Worm (Caenorhabditis elegans) whole organism, late embryonic: ENCODE results near the gene ceh-91.

Experiments
- C08G9.2 ChIP-seq: sonication (generic microtip); optimal IDR thresholded peaks from 2 replicates; lab custom pipeline; 2016; ENCODE audit warnings: mild to moderate bottlenecking, missing genetic modification characterization, moderate library complexity, missing compliant biosample characterization
- K02D7.2 ChIP-seq: sonication (generic microtip); optimal IDR thresholded peaks from 2 replicates; lab custom pipeline; 2017; ENCODE audit warnings: mild to moderate bottlenecking, missing genetic modification characterization, missing compliant biosample characterization
- ceh-19 ChIP-seq: fragments of 200-800 bp; sonication (Bioruptor generic); optimal IDR thresholded peaks from 2 replicates; lab custom pipeline; 2018; ENCODE audit warnings: mild to moderate bottlenecking, missing genetic modification characterization, missing compliant biosample characterization
- ceh-30 ChIP-seq: fragments of 150-350 bp; optimal IDR thresholded peaks from 2 replicates; lab custom pipeline; 2014; ENCODE audit warnings: missing biosample characterization, missing genetic modification characterization
- ceh-31 ChIP-seq: sonication (generic microtip); optimal IDR thresholded peaks from 2 replicates; lab custom pipeline; 2016; ENCODE audit warnings: missing genetic modification characterization, missing compliant biosample characterization
- ceh-34 ChIP-seq: sonication (generic microtip); optimal IDR thresholded peaks from 2 replicates; lab custom pipeline; 2016; ENCODE audit warnings: mild to moderate bottlenecking, missing genetic modification characterization, missing compliant biosample characterization
- ceh-48 ChIP-seq: sonication (generic microtip); optimal IDR thresholded peaks from 2 replicates; lab custom pipeline; 2016; ENCODE audit warnings: missing genetic modification characterization, inconsistent platforms, missing compliant biosample characterization
- ceh-6 ChIP-seq: fragments of 200-800 bp; sonication (Bioruptor generic); optimal IDR thresholded peaks from 2 replicates; lab custom pipeline; 2018; ENCODE audit warnings: mild to moderate bottlenecking, missing genetic modification characterization, missing compliant biosample characterization
- ceh-9 ChIP-seq: sonication (generic microtip); optimal IDR thresholded peaks from 2 replicates; lab custom pipeline; 2016; ENCODE audit warnings: mild to moderate bottlenecking, missing genetic modification characterization, inconsistent platforms, missing compliant biosample characterization
- che-1 ChIP-seq: sonication (generic microtip); optimal IDR thresholded peaks from 2 replicates; lab custom pipeline; 2016; ENCODE audit warnings: mild to moderate bottlenecking, missing genetic modification characterization, missing compliant biosample characterization
- dve-1 ChIP-seq: sonication (generic microtip); optimal IDR thresholded peaks from 2 replicates; lab custom pipeline; 2017; ENCODE audit warnings: antibody characterized with exemption, mild to moderate bottlenecking, missing genetic modification characterization, missing compliant biosample characterization
- fkh-6 ChIP-seq: sonication (generic microtip); optimal IDR thresholded peaks from 2 replicates; lab custom pipeline; 2016; ENCODE audit warnings: missing genetic modification characterization, missing compliant biosample characterization
- gmeb-2 ChIP-seq: sonication (generic microtip); optimal IDR thresholded peaks from 2 replicates; lab custom pipeline; 2016; ENCODE audit warnings: missing genetic modification characterization, inconsistent platforms, missing compliant biosample characterization
- hlh-13 ChIP-seq: fragments of 200-800 bp; sonication (Bioruptor generic); optimal IDR thresholded peaks from 2 replicates; lab custom pipeline; 2018; ENCODE audit warnings: mild to moderate bottlenecking, missing genetic modification characterization, missing compliant biosample characterization
- hlh-15 ChIP-seq: sonication (generic microtip); optimal IDR thresholded peaks from 2 replicates; lab custom pipeline; 2016; ENCODE audit warnings: missing genetic modification characterization, missing compliant biosample characterization
- hlh-30 ChIP-seq: sonication (generic microtip); optimal IDR thresholded peaks from 2 replicates; lab custom pipeline; 2017; ENCODE audit warnings: antibody characterized with exemption, missing genetic modification characterization, missing compliant biosample characterization; ENCODE audit not compliant: insufficient read depth
- lim-6 ChIP-seq: sonication (generic microtip); optimal IDR thresholded peaks from 2 replicates; lab custom pipeline; 2016; ENCODE audit warnings: missing genetic modification characterization, missing compliant biosample characterization
- nhr-11 ChIP-seq: fragments of 150-350 bp; optimal IDR thresholded peaks from 2 replicates; lab custom pipeline; 2014; ENCODE audit warnings: missing biosample characterization, missing genetic modification characterization
- nhr-232 ChIP-seq: sonication (generic microtip); optimal IDR thresholded peaks from 2 replicates; lab custom pipeline; 2016; ENCODE audit warnings: missing genetic modification characterization, missing compliant biosample characterization
- odd-2 ChIP-seq: sonication (generic microtip); optimal IDR thresholded peaks from 2 replicates; lab custom pipeline; 2017; ENCODE audit warnings: antibody characterized with exemption, mild to moderate bottlenecking, missing genetic modification characterization, missing compliant biosample characterization
- pag-3 ChIP-seq: sonication (generic microtip); optimal IDR thresholded peaks from 2 replicates; lab custom pipeline; 2016; ENCODE audit warnings: missing compliant biosample characterization, missing genetic modification characterization, borderline replicate concordance
- pat-9 ChIP-seq: fragments of 200-800 bp; sonication (Bioruptor generic); optimal IDR thresholded peaks from 2 replicates; lab custom pipeline; 2018; ENCODE audit warnings: mild to moderate bottlenecking, missing genetic modification characterization, moderate library complexity, missing compliant biosample characterization
- pros-1 ChIP-seq: fragments of 150-350 bp; optimal IDR thresholded peaks from 2 replicates; lab custom pipeline; 2014; ENCODE audit warnings: missing biosample characterization, missing genetic modification reagents, missing genetic modification characterization
- sdc-2 ChIP-seq: sonication (generic microtip); optimal IDR thresholded peaks from 2 replicates; lab custom pipeline; 2016; ENCODE audit warnings: missing genotype, missing genetic modification characterization, missing compliant biosample characterization
- sox-2 ChIP-seq: fragments of 200-800 bp; sonication (Bioruptor generic); IDR thresholded peaks from 2 replicates; pipeline ENCODE4 v1.3.6; 2022; ENCODE audit warnings: missing genetic modification reagents, missing genetic modification characterization, missing compliant biosample characterization
- sox-4 ChIP-seq: sonication (generic microtip); optimal IDR thresholded peaks from 2 replicates; lab custom pipeline; 2017; ENCODE audit warnings: mild to moderate bottlenecking, missing genetic modification characterization, inconsistent platforms, missing compliant biosample characterization
- tbx-7 ChIP-seq: sonication (generic microtip); optimal IDR thresholded peaks from 2 replicates; lab custom pipeline; 2016; ENCODE audit warnings: missing genotype, missing genetic modification characterization, missing compliant biosample characterization
- ttx-3 ChIP-seq: sonication (generic microtip); optimal IDR thresholded peaks from 2 replicates; lab custom pipeline; 2016; ENCODE audit warnings: missing genetic modification reagents, missing genetic modification characterization, missing compliant biosample characterization
- unc-42 ChIP-seq: sonication (generic microtip); optimal IDR thresholded peaks from 2 replicates; lab custom pipeline; 2016; ENCODE audit warnings: missing genotype, missing genetic modification characterization, missing compliant biosample characterization
- unc-86 ChIP-seq: sonication (generic microtip); optimal IDR thresholded peaks from 2 replicates; lab custom pipeline; 2016; ENCODE audit warnings: missing genetic modification characterization, missing compliant biosample characterization
- zip-5 ChIP-seq: sonication (generic microtip); optimal IDR thresholded peaks from 2 replicates; lab custom pipeline; 2016; ENCODE audit warnings: missing genetic modification characterization, missing compliant biosample characterization
- ztf-16 ChIP-seq: sonication (generic microtip); optimal IDR thresholded peaks from 2 replicates; lab custom pipeline; 2017; ENCODE audit warnings: missing genetic modification characterization, missing compliant biosample characterization

ceh-91 gene

DNA sequence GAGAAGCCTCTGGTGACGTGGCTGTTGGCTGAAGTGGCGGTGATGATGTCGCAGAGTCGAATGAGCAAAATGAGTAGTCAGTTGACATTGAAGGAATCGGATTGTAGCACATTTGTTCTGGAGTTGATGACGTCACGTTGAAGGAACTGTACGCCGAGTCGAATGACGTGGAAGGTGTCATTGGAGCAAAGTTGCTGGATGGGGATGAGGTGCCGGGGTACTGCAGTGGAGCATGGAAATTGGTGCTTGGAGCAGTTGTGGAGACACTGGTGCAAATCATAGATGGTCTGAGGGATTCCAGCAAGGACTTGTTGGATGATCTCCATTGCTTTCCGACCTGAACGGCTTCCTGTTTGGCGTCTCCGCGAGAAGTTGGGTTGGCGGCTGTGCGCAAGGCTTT is 16.9 kb downstream of the ceh-91 start:
- no peak for TF ChIP-seq fkh-6 (tag; lab: Kevin White, UChicago)

ce11 chrIII:11635000-11635399 is 18.5 kb downstream of the ceh-91 start:
- TF ChIP-seq ceh-31 (tag; lab: Kevin White, UChicago) (no peak), dve-1 (tag; lab: Kevin White, UChicago) (peak; percentile 51)

- TF ChIP-seq nhr-232: no peak
- no peak for TF ChIP-seq lim-6 (tag; lab: Kevin White, UChicago)
- no peak for TF ChIP-seq ceh-9 (tag; lab: Kevin White, UChicago)
- TF ChIP-seq ztf-16 (tag; lab: Kevin White, UChicago): no peak
- TF ChIP-seq pag-3 (tag; lab: Kevin White, UChicago): no peak
- no peak for TF ChIP-seq tbx-7
- no peak for TF ChIP-seq hlh-30 (tag; lab: Kevin White, UChicago)
- TF ChIP-seq hlh-15 (tag; lab: Kevin White, UChicago): no peak
- TF ChIP-seq K02D7.2 (tag; lab: Kevin White, UChicago): no peak
- no peak for TF ChIP-seq zip-5
- no peak for TF ChIP-seq pat-9 (tag; lab: Kevin White, UChicago)
- TF ChIP-seq ceh-34 (tag; lab: Kevin White, UChicago): no peak
- no peak for TF ChIP-seq nhr-11
These were observed 20.2 kb downstream of the ceh-91 start, which contains the start of gene tbx-33 for ce11 chrIII:11636740-11637139. Gene tbx-33, minus strand, starts transcription at chrIII:11636840.

DNA sequence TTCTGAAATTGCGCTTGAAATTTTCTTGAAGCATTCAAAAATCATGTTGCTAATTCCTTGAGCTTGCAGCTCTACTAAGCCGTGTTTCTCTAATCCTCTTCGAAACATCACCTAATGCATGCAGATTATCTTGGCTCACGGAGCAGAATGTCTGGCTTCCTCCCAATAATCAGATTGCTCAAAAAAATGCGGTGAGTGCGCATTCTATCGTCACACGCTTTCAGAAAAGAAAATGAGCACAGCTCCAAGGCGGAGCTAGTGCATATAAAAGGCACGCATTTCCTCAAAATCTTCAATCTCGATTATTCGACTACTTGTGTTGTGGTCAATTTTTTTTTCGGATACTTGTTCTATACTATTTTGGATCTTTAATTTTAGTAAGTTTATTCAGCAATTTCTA is 24.8 kb downstream of the ceh-91 start:
- TF ChIP-seq ceh-30 (tag; lab: Kevin White, UChicago): no peak
- peak; percentile 90 for TF ChIP-seq unc-42 (tag; lab: Kevin White, UChicago)

ce11 chrIII:11650152-11650551 is 33.6 kb downstream of the ceh-91 start, which contains the start of gene faah-6:
Gene faah-6, plus strand, starts transcription at chrIII:11650452.
- TF ChIP-seq dve-1 (tag; lab: Kevin White, UChicago) (no peak), pros-1 (tag; lab: Kevin White, UChicago) (no peak), odd-2 (tag; lab: Kevin White, UChicago) (no peak), che-1 (tag; lab: Kevin White, UChicago) (no peak), ttx-3 (tag; lab: Kevin White, UChicago) (no peak)
- TF ChIP-seq, all 69 proteins: peak for 0

DNA sequence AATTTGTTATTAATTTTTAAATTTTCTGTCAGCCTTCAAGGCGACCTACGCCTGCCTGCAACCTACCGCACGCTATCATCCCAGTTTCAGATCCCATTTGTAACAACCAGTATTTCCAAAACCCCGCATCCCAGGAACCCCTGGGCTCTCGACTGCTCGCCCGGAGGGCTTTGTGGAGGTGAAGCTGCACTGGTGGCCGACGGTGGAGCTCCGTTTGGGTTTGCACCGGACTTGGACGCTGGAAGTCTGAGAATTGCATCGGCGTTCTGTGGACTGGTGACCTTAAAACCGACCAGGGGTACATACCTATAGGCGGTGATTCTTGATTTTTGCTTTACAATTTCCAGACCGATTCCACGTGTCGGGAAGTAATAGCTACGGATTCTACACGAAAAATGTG is 34.9 kb downstream of the ceh-91 start:
- no peak for TF ChIP-seq ceh-48 (tag; lab: Kevin White, UChicago)
- TF ChIP-seq ceh-6 (GFP tag; lab: Kevin White, UChicago): no peak
- TF ChIP-seq sox-2: no peak
- TF ChIP-seq sox-4 (tag; lab: Kevin White, UChicago): no peak
- no peak for TF ChIP-seq ceh-34 (tag; lab: Kevin White, UChicago)
- TF ChIP-seq gmeb-2: no peak
- no peak for TF ChIP-seq unc-86
- TF ChIP-seq hlh-13 (GFP tag; lab: Kevin White, UChicago): no peak
- TF ChIP-seq K02D7.2 (tag; lab: Kevin White, UChicago): no peak
- TF ChIP-seq C08G9.2: no peak
- TF ChIP-seq nhr-232: no peak
- no peak for TF ChIP-seq sdc-2 (tag; lab: Kevin White, UChicago)
- TF ChIP-seq ceh-19 (GFP tag; lab: Kevin White, UChicago): no peak
